Worm (Caenorhabditis elegans): ENCODE data around the gene F44E7.9.

- TF ChIP-seq unc-39 (tag; optimal IDR thresholded peaks at IDR 0.05) (no peak), snpc-4 (tag; optimal IDR thresholded peaks at IDR 0.05) (no peak), ztf-4 (tag; optimal IDR thresholded peaks at IDR 0.05) (no peak), skn-1 (tag; optimal IDR thresholded peaks at IDR 0.05) (no peak), unc-62 (GFP tag; optimal IDR thresholded peaks at IDR 0.05) (no peak), ZK546.5 (tag; optimal IDR thresholded peaks at IDR 0.05) (no peak), egl-27 (tag; optimal IDR thresholded peaks at IDR 0.05) (no peak), unc-55 (GFP tag; optimal IDR thresholded peaks at IDR 0.05) (no peak), nhr-237 (tag; optimal IDR thresholded peaks at IDR 0.05) (no peak), nhr-10 (tag; optimal IDR thresholded peaks at IDR 0.05) (no peak), ama-1 (optimal IDR thresholded peaks at IDR 0.05) (no peak), C34F6.9 (tag; optimal IDR thresholded peaks at IDR 0.05) (no peak), ztf-11 (tag; optimal IDR thresholded peaks at IDR 0.05) (no peak), elt-3 (tag; optimal IDR thresholded peaks at IDR 0.05) (no peak)
Measured at ce11 chrV:5835979-5836615, 45.1 kb downstream of the F44E7.9 start.

Data from whole organism, L2 larva.